Worm (Caenorhabditis elegans) whole organism, L4 larva: ENCODE measurements around the gene F42A9.8.

Source experiments
- lsy-2 ChIP-seq, 2 experiments: fragments of 150-350 bp in 1 of 2; sonication (generic microtip) in 1 of 2; optimal IDR thresholded peaks; 2 replicates each; lab custom pipeline; 2014 to 2017; ENCODE audit warnings: missing biosample characterization in 2 of 2, missing genetic modification characterization in 2 of 2
- mes-2 ChIP-seq: sonication (generic microtip); optimal IDR thresholded peaks from 2 replicates; lab custom pipeline; 2016; ENCODE audit warnings: missing genotype, mild to moderate bottlenecking, missing genetic modification characterization, missing compliant biosample characterization; ENCODE audit not compliant: poor library complexity, severe bottlenecking
- nhr-77 ChIP-seq: fragments of 150-350 bp; optimal IDR thresholded peaks from 2 replicates; lab custom pipeline; 2014; ENCODE audit warnings: missing biosample characterization, missing genetic modification characterization

- TF ChIP-seq nhr-77 (tag; lab: Kevin White, UChicago): no peak
- TF ChIP-seq lsy-2 (tag; optimal IDR thresholded peaks at IDR 0.05; lab: Kevin White, UChicago): no peak
- no peak for TF ChIP-seq mes-2 (tag; lab: Kevin White, UChicago)
Measured at ce11 chrIV:8644432-8644831, 25.8 kb upstream of the F42A9.8 start, which contains the start of gene C49C8.3.
